Fruit fly (Drosophila melanogaster) whole organism, embryonic: ENCODE data around the gene Takl2.
A peak's percentile ranks its signal among the peaks of the same experiment; 100 is the strongest.

Experiments
- Atf-2 ChIP-seq: fragments of 200-800 bp; sonication (Bioruptor generic); optimal IDR thresholded peaks from 2 replicates; lab custom pipeline; 2016; ENCODE audit warnings: missing biosample characterization, missing genetic modification characterization
- CG10565 ChIP-seq: fragments of 200-800 bp; sonication (Bioruptor generic); optimal IDR thresholded peaks from 3 replicates; lab custom pipeline; 2016; ENCODE audit warnings: missing biosample characterization, mild to moderate bottlenecking, missing genetic modification characterization
- CG10959 ChIP-seq: fragments of 200-800 bp; sonication (Bioruptor generic); IDR thresholded peaks from 2 replicates; pipeline ENCODE4 v1.3.6; 2022; ENCODE audit warnings: missing biosample characterization, missing genetic modification characterization
- CG13894 ChIP-seq: fragments of 200-800 bp; sonication (Bioruptor generic); optimal IDR thresholded peaks from 3 replicates; lab custom pipeline; 2018; ENCODE audit warnings: missing biosample characterization, mild to moderate bottlenecking, missing genetic modification characterization, moderate library complexity
- CG14050 ChIP-seq: fragments of 200-800 bp; sonication (Bioruptor generic); IDR thresholded peaks from 3 replicates; pipeline ENCODE4 v1.3.6; 2022; ENCODE audit warnings: missing biosample characterization, missing genetic modification characterization
- CG14667 ChIP-seq: fragments of 200-800 bp; sonication (Bioruptor generic); IDR thresholded peaks from 2 replicates; pipeline ENCODE4 v1.3.6; 2022; ENCODE audit warnings: missing biosample characterization, missing genetic modification characterization
- CG15073 ChIP-seq: fragments of 200-800 bp; sonication (Bioruptor generic); optimal IDR thresholded peaks from 2 replicates; lab custom pipeline; 2016; ENCODE audit warnings: missing biosample characterization, missing genetic modification characterization
- CG15601 ChIP-seq: fragments of 200-800 bp; sonication (Bioruptor generic); optimal IDR thresholded peaks from 3 replicates; lab custom pipeline; 2019; ENCODE audit warnings: missing biosample characterization, mild to moderate bottlenecking, missing genetic modification characterization, moderate library complexity
- CG17328 ChIP-seq: fragments of 200-800 bp; sonication (Bioruptor generic); IDR thresholded peaks from 2 replicates; pipeline ENCODE4 v1.3.6; 2022; ENCODE audit warnings: missing biosample characterization, missing genetic modification characterization
- CG17612 ChIP-seq: fragments of 200-800 bp; sonication (Bioruptor generic); IDR thresholded peaks from 2 replicates; pipeline ENCODE4 v1.3.6; 2022; ENCODE audit warnings: missing biosample characterization, missing genetic modification characterization
- CG17829 ChIP-seq: fragments of 200-800 bp; optimal IDR thresholded peaks from 2 replicates; lab custom pipeline; 2019; ENCODE audit warnings: missing biosample characterization, mild to moderate bottlenecking, missing genetic modification characterization, moderate library complexity
- CG18599 ChIP-seq: fragments of 200-800 bp; sonication (Bioruptor generic); optimal IDR thresholded peaks from 3 replicates; lab custom pipeline; 2017; ENCODE audit warnings: missing biosample characterization, missing genetic modification characterization, mild to moderate bottlenecking, moderate library complexity, missing genetic modification reagents
- CG3726 ChIP-seq: fragments of 200-800 bp; sonication (Bioruptor generic); IDR thresholded peaks from 3 replicates; pipeline ENCODE4, ENCODE4 v1.3.6; 2022; ENCODE audit warnings: missing biosample characterization, missing genetic modification characterization
- CG4730 ChIP-seq: fragments of 200-800 bp; sonication (Bioruptor generic); IDR thresholded peaks from 2 replicates; pipeline ENCODE4 v1.3.6; 2022; ENCODE audit warnings: missing biosample characterization, missing genetic modification characterization
- CG9817 ChIP-seq: fragments of 200-800 bp; sonication (Bioruptor generic); optimal IDR thresholded peaks from 2 replicates; lab custom pipeline; 2018; ENCODE audit warnings: missing biosample characterization, mild to moderate bottlenecking, missing genetic modification characterization, moderate library complexity
- Eip74EF ChIP-seq, 2 experiments: fragments of 200-800 bp in 1 of 2; fragments of >200 bp in 1 of 2; sonication (Bioruptor generic) in 1 of 2; optimal IDR thresholded peaks; 2 replicates each; lab custom pipeline; 2017 to 2019; ENCODE audit warnings: missing biosample characterization in 2 of 2, missing genetic modification characterization in 2 of 2, mild to moderate bottlenecking in 1 of 2, moderate library complexity in 1 of 2
- GATAe ChIP-seq: fragments of 200-800 bp; sonication (Bioruptor generic); conservative IDR thresholded peaks from 2 replicates; pipeline ENCODE4 v1.3.6; 2022; ENCODE audit warnings: missing biosample characterization, missing genetic modification characterization
- H15 ChIP-seq: fragments of 200-800 bp; sonication (Bioruptor generic); IDR thresholded peaks from 3 replicates; pipeline ENCODE4 v1.3.6; 2022; ENCODE audit warnings: missing biosample characterization, missing genetic modification characterization
- HLH4C ChIP-seq: fragments of 200-800 bp; sonication (Bioruptor generic); IDR thresholded peaks from 3 replicates; pipeline ENCODE4 v1.3.6; 2022; ENCODE audit warnings: missing biosample characterization, missing genetic modification characterization; ENCODE audit not compliant: partially characterized antibody
- Myb ChIP-seq: fragments of 200-800 bp; sonication (Bioruptor generic); optimal IDR thresholded peaks from 2 replicates; lab custom pipeline; 2016; ENCODE audit warnings: missing biosample characterization, missing genetic modification characterization
- Rfx ChIP-seq: fragments of 200-800 bp; sonication (Bioruptor generic); IDR thresholded peaks from 2 replicates; pipeline ENCODE4 v1.3.6; 2022; ENCODE audit warnings: missing biosample characterization, missing genetic modification characterization
- Scr ChIP-seq: fragments of 200-800 bp; sonication (Bioruptor generic); IDR thresholded peaks from 2 replicates; pipeline ENCODE4 v1.3.6; 2022; ENCODE audit warnings: missing biosample characterization, missing genetic modification characterization; ENCODE audit not compliant: partially characterized antibody
- TFAM ChIP-seq: fragments of 200-800 bp; sonication (Bioruptor generic); optimal IDR thresholded peaks from 2 replicates; lab custom pipeline; 2017; ENCODE audit warnings: missing biosample characterization, missing genetic modification characterization, inconsistent platforms
- ac ChIP-seq: fragments of 200-800 bp; sonication (Bioruptor generic); optimal IDR thresholded peaks from 3 replicates; lab custom pipeline; 2017; ENCODE audit warnings: missing biosample characterization, mild to moderate bottlenecking, missing genetic modification characterization
- amos ChIP-seq: fragments of 200-800 bp; sonication (Bioruptor generic); IDR thresholded peaks from 2 replicates; pipeline ENCODE4 v1.3.6; 2022; ENCODE audit warnings: missing biosample characterization, missing genetic modification characterization; ENCODE audit not compliant: partially characterized antibody
- az2 ChIP-seq: fragments of 200-800 bp; sonication (Bioruptor generic); optimal IDR thresholded peaks from 3 replicates; lab custom pipeline; 2016; ENCODE audit warnings: missing biosample characterization, missing genetic modification characterization
- bab2 ChIP-seq: fragments of 200-800 bp; sonication (Bioruptor generic); optimal IDR thresholded peaks from 2 replicates; lab custom pipeline; 2016; ENCODE audit warnings: missing biosample characterization, missing genetic modification characterization
- bsh ChIP-seq, 2 experiments: fragments of 200-800 bp; sonication (Bioruptor generic); optimal IDR thresholded peaks; 2 replicates each; lab custom pipeline; 2017 to 2018; ENCODE audit warnings: mild to moderate bottlenecking in 2 of 2, missing biosample characterization in 2 of 2, missing genetic modification characterization in 2 of 2, moderate library complexity in 1 of 2
- cas ChIP-seq: fragments of 200-800 bp; sonication (Bioruptor generic); IDR thresholded peaks from 2 replicates; pipeline ENCODE4 v1.3.6; 2022; ENCODE audit warnings: missing biosample characterization, missing genetic modification characterization
- chif ChIP-seq, 2 experiments: fragments of 200-800 bp; sonication (Bioruptor generic); optimal IDR thresholded peaks; 3 replicates each; lab custom pipeline; 2016; ENCODE audit warnings: missing biosample characterization in 2 of 2, missing genetic modification characterization in 2 of 2
- corto ChIP-seq: fragments of 200-800 bp; sonication (Bioruptor generic); optimal IDR thresholded peaks from 2 replicates; lab custom pipeline; 2016; ENCODE audit warnings: missing biosample characterization, mild to moderate bottlenecking, missing genetic modification characterization, moderate library complexity
- crol ChIP-seq: fragments of 200-800 bp; sonication (Bioruptor generic); IDR thresholded peaks from 2 replicates; pipeline ENCODE4 v1.3.6; 2022; ENCODE audit warnings: missing biosample characterization, missing genetic modification characterization
- esg ChIP-seq: fragments of 200-800 bp; sonication (Bioruptor generic); conservative IDR thresholded peaks from 2 replicates; pipeline ENCODE4 v1.3.6; 2022; ENCODE audit warnings: missing biosample characterization, missing genetic modification characterization
- hth ChIP-seq: fragments of >200 bp; optimal IDR thresholded peaks from 2 replicates; lab custom pipeline; 2017; ENCODE audit warnings: inconsistent platforms
- insv ChIP-seq, 2 experiments: fragments of 200-800 bp; sonication (Bioruptor generic); optimal IDR thresholded peaks; 3 replicates each; lab custom pipeline; 2016 to 2018; ENCODE audit warnings: missing biosample characterization in 2 of 2, missing genetic modification characterization in 2 of 2
- kah ChIP-seq: fragments of 200-800 bp; sonication (Bioruptor generic); optimal IDR thresholded peaks from 2 replicates; lab custom pipeline; 2018; ENCODE audit warnings: missing biosample characterization, mild to moderate bottlenecking, missing genetic modification characterization
- kni ChIP-seq: fragments of 200-800 bp; sonication (Bioruptor generic); optimal IDR thresholded peaks from 3 replicates; lab custom pipeline; 2017; ENCODE audit warnings: mild to moderate bottlenecking, missing biosample characterization, missing genetic modification reagents, missing genetic modification characterization
- lbe ChIP-seq: fragments of 200-800 bp; sonication (Bioruptor generic); optimal IDR thresholded peaks from 2 replicates; lab custom pipeline; 2016; ENCODE audit warnings: missing biosample characterization, mild to moderate bottlenecking, missing genetic modification characterization
- nau ChIP-seq: fragments of 200-800 bp; sonication (Bioruptor generic); optimal IDR thresholded peaks from 3 replicates; lab custom pipeline; 2017; ENCODE audit warnings: missing biosample characterization, mild to moderate bottlenecking, missing genetic modification characterization, missing genetic modification reagents
- nerfin-1 ChIP-seq: fragments of 200-800 bp; sonication (Bioruptor generic); optimal IDR thresholded peaks from 3 replicates; lab custom pipeline; 2019; ENCODE audit warnings: missing biosample characterization, mild to moderate bottlenecking, missing genetic modification characterization, moderate library complexity
- pros ChIP-seq: fragments of 200-800 bp; sonication (Bioruptor generic); optimal IDR thresholded peaks from 3 replicates; lab custom pipeline; 2019; ENCODE audit warnings: missing biosample characterization, mild to moderate bottlenecking, missing genetic modification characterization, moderate library complexity
- sens ChIP-seq: fragments of 200-800 bp; sonication (Bioruptor generic); peaks from one replicate; lab custom pipeline; 2016; ENCODE audit warnings: missing biosample characterization, missing genetic modification characterization
- seq ChIP-seq: fragments of 200-800 bp; sonication (Bioruptor generic); IDR thresholded peaks from 2 replicates; pipeline ENCODE4 v1.3.6; 2022; ENCODE audit warnings: missing biosample characterization, missing genetic modification characterization
- slp2 ChIP-seq: fragments of 200-800 bp; sonication (Bioruptor generic); optimal IDR thresholded peaks from 2 replicates; lab custom pipeline; 2016; ENCODE audit warnings: missing biosample characterization, missing genetic modification characterization
- sr ChIP-seq: fragments of 200-800 bp; sonication (Bioruptor generic); IDR thresholded peaks from 3 replicates; pipeline ENCODE4 v1.3.6; 2022; ENCODE audit warnings: missing biosample characterization, missing genetic modification characterization
- trh ChIP-seq: fragments of 200-800 bp; sonication (Bioruptor generic); optimal IDR thresholded peaks from 2 replicates; lab custom pipeline; 2016; ENCODE audit warnings: missing biosample characterization, missing genetic modification characterization
- tup ChIP-seq: fragments of 200-800 bp; sonication (Bioruptor generic); optimal IDR thresholded peaks from 2 replicates; lab custom pipeline; 2016; ENCODE audit warnings: missing biosample characterization, mild to moderate bottlenecking, missing genetic modification characterization, moderate library complexity
- twi ChIP-seq: fragments of 200-800 bp; optimal IDR thresholded peaks from 2 replicates; lab custom pipeline; 2019; ENCODE audit warnings: missing biosample characterization, mild to moderate bottlenecking, missing genetic modification characterization, moderate library complexity
- vfl ChIP-seq: fragments of 200-800 bp; sonication (Bioruptor generic); optimal IDR thresholded peaks from 2 replicates; lab custom pipeline; 2016; ENCODE audit warnings: missing biosample characterization, missing genetic modification characterization

Takl2 gene

DNA sequence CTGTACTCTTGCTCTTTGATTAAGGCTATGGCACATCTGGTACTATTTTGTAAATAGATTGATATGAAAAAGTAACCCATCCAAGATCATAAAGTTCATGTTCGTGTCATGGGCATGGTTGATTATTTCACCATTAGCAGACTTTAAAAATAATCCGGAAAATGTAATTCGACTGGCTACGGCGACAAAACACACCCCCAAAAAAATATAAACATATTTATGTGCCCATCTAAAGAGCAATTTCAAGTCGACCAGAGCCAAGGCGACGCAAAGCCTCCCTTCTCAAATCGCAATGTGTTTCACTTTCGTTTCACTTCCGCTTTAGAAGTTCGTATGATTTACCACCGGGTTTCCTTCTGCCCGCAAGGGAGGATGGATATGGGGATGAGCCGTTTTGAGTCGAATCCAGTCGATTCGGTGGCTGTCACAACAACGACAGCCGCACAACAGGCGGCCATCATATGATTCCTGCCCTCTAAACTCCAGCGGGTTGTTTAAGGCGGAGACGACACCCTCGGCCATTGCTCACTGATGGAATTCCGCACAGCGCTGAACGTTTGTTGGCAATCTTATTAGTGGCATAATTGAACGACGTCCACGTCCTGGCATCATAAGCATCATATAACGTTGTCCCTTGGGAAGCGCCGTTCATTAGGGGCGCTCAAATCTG is 14.6 kb downstream of the Takl2 start (continued):
- no peak for TF ChIP-seq amos (GFP tag; lab: Robert Waterston, UW)
- no peak for TF ChIP-seq bab2
- TF ChIP-seq vfl = no peak
- no peak for TF ChIP-seq kah (GFP tag; lab: Kevin White, UChicago)
- TF ChIP-seq insv (GFP tag; optimal IDR thresholded peaks at IDR 0.05; lab: Kevin White, UChicago) = no peak
- TF ChIP-seq Myb (GFP tag; lab: Kevin White, UChicago) = no peak
- no peak for TF ChIP-seq CG15073 (GFP tag; lab: Kevin White, UChicago)
- TF ChIP-seq nau (GFP tag; lab: Kevin White, UChicago) = no peak
- no peak for TF ChIP-seq CG17328
- TF ChIP-seq az2 (GFP tag; lab: Kevin White, UChicago) = no peak
- no peak for TF ChIP-seq bsh (GFP tag; optimal IDR thresholded peaks at IDR 0.05; lab: Kevin White, UChicago)
- TF ChIP-seq GATAe (GFP tag; lab: Robert Waterston, UW) = no peak
- TF ChIP-seq cas = no peak
- TF ChIP-seq trh (GFP tag; lab: Kevin White, UChicago) = no peak
- no peak for TF ChIP-seq Eip74EF (GFP tag; optimal IDR thresholded peaks at IDR 0.05; lab: Kevin White, UChicago)
- TF ChIP-seq CG3726 (GFP tag; lab: Robert Waterston, UW) = no peak
- TF ChIP-seq slp2 = no peak
- TF ChIP-seq TFAM = no peak
- TF ChIP-seq crol (GFP tag; lab: Robert Waterston, UW) = no peak
- TF ChIP-seq CG18599 = no peak
- TF ChIP-seq sr (GFP tag; lab: Robert Waterston, UW) = no peak

- TF ChIP-seq CG14667 (no peak), hth (lab: Kevin White, UChicago) (no peak), chif (GFP tag; optimal IDR thresholded peaks at IDR 0.05; lab: Kevin White, UChicago) (no peak), CG15601 (tag; lab: Kevin White, UChicago) (no peak), sens (GFP tag; lab: Kevin White, UChicago) (peak; percentile 57), CG9817 (tag; lab: Kevin White, UChicago) (no peak)
Observed at dm6 chr3R:22718401-22718800, 15.2 kb downstream of the Takl2 start.

dm6 chr3R:22717863-22718262 is 15.8 kb downstream of the Takl2 start:
- TF ChIP-seq HLH4C (GFP tag; lab: Robert Waterston, UW) (no peak), kni (peak; percentile 23), twi (peak; percentile 9), CG14050 (GFP tag; lab: Robert Waterston, UW) (no peak), seq (GFP tag; lab: Robert Waterston, UW) (0 out of 2 replicates have a peak, but pooled peaks have one; percentile 7), pros (GFP tag; lab: Kevin White, UChicago) (peak; percentile 94), H15 (no peak), nerfin-1 (tag; lab: Kevin White, UChicago) (peak; percentile 31), CG17829 (tag; lab: Kevin White, UChicago) (no peak)

DNA sequence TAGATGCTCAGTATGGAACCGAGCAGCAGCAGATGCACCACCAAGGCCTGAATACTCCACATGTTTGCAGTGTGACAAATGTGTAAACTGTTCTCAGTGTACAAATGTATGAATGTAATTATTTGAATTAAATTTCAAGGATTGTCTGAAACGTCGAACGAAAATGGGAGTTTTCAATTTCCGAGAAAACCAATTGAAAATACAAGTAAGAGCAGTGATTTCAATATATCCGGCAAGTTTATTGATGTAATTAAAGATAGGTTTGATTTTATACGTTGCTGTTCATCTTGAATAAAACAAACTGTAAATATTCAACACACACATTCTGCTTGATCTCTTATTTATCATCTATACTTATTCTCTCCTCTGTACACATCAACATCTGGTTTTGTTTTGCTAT is 23.0 kb downstream of the Takl2 start, which contains the start of gene CG4907:
TSS of gene CG4907 (minus strand) at position 101 of the 400 bp plus-strand sequence.
- no peak for TF ChIP-seq CG13894 (tag; lab: Kevin White, UChicago)
- no peak for TF ChIP-seq tup (GFP tag; lab: Kevin White, UChicago)
- TF ChIP-seq corto (GFP tag; lab: Kevin White, UChicago) = no peak
- TF ChIP-seq CG10565 (GFP tag; lab: Kevin White, UChicago) = no peak
- no peak for TF ChIP-seq esg (GFP tag; lab: Robert Waterston, UW)
- TF ChIP-seq CG4730 (GFP tag; lab: Robert Waterston, UW) = no peak
- TF ChIP-seq Atf-2 = no peak
- TF ChIP-seq CG17612 (GFP tag; lab: Robert Waterston, UW) = no peak
- no peak for TF ChIP-seq lbe (GFP tag; lab: Kevin White, UChicago)
- TF ChIP-seq Scr (GFP tag; lab: Robert Waterston, UW) = no peak
- TF ChIP-seq ac (GFP tag; lab: Kevin White, UChicago) = no peak
- no peak for TF ChIP-seq Rfx
- no peak for TF ChIP-seq CG10959 (GFP tag; lab: Robert Waterston, UW)
